Worm (Caenorhabditis elegans): ENCODE results near the gene clec-60.

DNA sequence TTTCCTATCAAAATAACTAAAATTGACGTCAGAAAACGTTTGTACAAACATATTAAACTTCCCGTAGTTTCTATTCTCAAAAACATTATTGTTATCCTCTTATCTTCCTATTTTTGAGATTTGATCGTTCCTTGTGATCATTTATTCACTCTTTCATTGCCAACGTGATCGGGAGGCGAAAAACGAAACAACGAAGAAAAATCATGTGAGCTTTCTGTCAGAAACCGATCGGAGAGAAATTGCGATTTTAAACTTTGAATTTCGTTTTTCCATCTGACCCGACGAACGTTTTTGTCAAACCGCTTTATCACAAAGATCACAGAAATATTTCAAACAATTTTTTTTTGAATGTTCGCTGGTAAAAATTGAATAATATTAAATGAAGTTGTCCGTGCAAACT is 35.4 kb downstream of the clec-60 start:
- TF ChIP-seq flt-1 (GFP tag; IDR thresholded peaks at IDR 0.05) (no peak), ceh-13 (GFP tag; optimal IDR thresholded peaks at IDR 0.05) (no peak), B0310.2 (tag; optimal IDR thresholded peaks at IDR 0.05) (no peak), ama-1 (optimal IDR thresholded peaks at IDR 0.05) (no peak), aly-1 (tag; optimal IDR thresholded peaks at IDR 0.05) (no peak)
